Worm (Caenorhabditis elegans) whole organism, L1 larva: ENCODE measurements around the gene upp-1.

Source experiments
- ces-1 ChIP-seq: fragments of 150-350 bp; optimal IDR thresholded peaks from 2 replicates; lab custom pipeline; 2014; ENCODE audit warnings: missing biosample characterization, missing genetic modification reagents, missing genetic modification characterization
- grh-1 ChIP-seq: fragments of 200-800 bp; sonication (Bioruptor generic); IDR thresholded peaks from 2 replicates; pipeline ENCODE4 v1.3.6; 2022; ENCODE audit warnings: missing genetic modification reagents, missing genetic modification characterization, missing compliant biosample characterization
- lin-14 ChIP-seq: fragments of 200-800 bp; sonication (Bioruptor generic); optimal IDR thresholded peaks from 2 replicates; lab custom pipeline; 2018; ENCODE audit warnings: mild to moderate bottlenecking, missing genetic modification characterization, moderate library complexity, missing compliant biosample characterization
- lin-39 ChIP-seq: fragments of 150-350 bp; optimal IDR thresholded peaks from 2 replicates; lab custom pipeline; 2014; ENCODE audit warnings: missing biosample characterization, missing genetic modification reagents, missing genetic modification characterization
- nhr-11 ChIP-seq: fragments of 150-350 bp; optimal IDR thresholded peaks from 2 replicates; lab custom pipeline; 2014; ENCODE audit warnings: missing biosample characterization, missing genetic modification characterization
- nhr-237 ChIP-seq: fragments of 150-350 bp; optimal IDR thresholded peaks from 2 replicates; lab custom pipeline; 2014; ENCODE audit warnings: missing biosample characterization, missing genetic modification characterization
- tbx-2 ChIP-seq: sonication (generic microtip); optimal IDR thresholded peaks from 2 replicates; lab custom pipeline; 2016; ENCODE audit warnings: missing genetic modification characterization, missing compliant biosample characterization
- unc-62 ChIP-seq: fragments of 150-350 bp; optimal IDR thresholded peaks from 2 replicates; lab custom pipeline; 2014; ENCODE audit warnings: missing biosample characterization, missing genetic modification reagents, missing genetic modification characterization
- ztf-11 ChIP-seq, 2 experiments: sonication (generic microtip); optimal IDR thresholded peaks; 2 replicates each; lab custom pipeline; 2016 to 2017; ENCODE audit warnings: missing genetic modification characterization in 2 of 2, missing biosample characterization in 1 of 2, missing compliant biosample characterization in 1 of 2

DNA sequence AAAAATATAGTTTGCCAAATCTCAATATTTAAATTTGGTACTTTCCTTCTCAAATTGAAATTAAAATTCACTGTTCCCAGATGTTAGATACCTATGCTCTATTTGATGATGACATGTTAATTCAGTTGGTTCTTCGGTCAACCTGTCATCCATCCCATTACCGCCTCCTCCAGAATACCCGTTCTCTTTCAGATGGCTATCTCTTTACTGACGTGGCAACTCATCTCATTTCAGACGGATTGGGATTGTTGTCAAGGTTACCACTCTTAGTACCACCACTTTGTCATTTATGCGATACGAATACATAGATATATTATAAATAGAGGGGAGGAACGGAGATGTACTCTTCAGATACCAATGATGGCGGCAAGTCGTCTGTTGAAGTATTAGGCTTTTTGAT, 21.5 kb downstream of the upp-1 start:
- TF ChIP-seq ztf-11 (tag; optimal IDR thresholded peaks at IDR 0.05; lab: Kevin White, UChicago), result no peak
- no peak for TF ChIP-seq ces-1 (GFP tag; lab: Kevin White, UChicago)
- TF ChIP-seq lin-39 (tag; lab: Kevin White, UChicago), result no peak
- no peak for TF ChIP-seq lin-14
- TF ChIP-seq nhr-237, result no peak
- TF ChIP-seq unc-62 (GFP tag; lab: Kevin White, UChicago), result no peak
- TF ChIP-seq grh-1 (GFP tag; lab: Robert Waterston, UW), result no peak
- TF ChIP-seq nhr-11 (tag; lab: Kevin White, UChicago), result no peak
- TF ChIP-seq tbx-2 (tag; lab: Kevin White, UChicago), result no peak
